Fruit fly (Drosophila melanogaster): ENCODE measurements around the gene tkv.

The tkv gene

DNA sequence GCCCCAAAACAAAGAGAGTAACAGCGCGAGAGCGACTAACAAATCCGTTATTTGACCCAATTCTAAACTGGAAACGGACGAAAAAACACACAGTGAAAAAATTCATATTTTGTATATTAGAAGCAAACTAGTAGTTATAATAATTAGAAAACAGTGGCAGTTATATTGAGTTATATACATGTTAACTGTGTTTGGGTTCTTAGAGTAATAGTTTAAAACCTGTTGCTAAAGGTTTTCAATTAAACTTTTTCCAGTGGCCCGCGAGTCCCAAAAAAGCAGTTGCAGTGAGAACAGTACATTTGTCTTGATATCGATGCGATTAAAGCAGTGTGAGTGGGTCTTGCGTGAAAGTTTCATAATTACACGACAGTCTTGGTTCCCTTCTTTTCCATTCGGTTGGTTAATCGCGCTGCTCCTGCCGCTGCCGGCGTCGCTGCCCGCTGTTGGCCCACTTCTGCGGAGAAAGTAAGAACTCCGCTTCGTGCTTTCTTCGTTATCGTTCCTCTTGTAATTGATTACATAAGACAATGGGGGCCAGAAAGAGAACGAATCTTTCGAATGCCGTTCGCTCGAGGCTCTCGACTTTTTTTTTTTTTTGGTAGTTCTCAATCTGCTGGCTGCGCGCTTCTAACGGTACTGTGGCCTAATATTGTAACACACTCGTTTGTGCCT lies 26.2 kb upstream of the tkv start (continued):
- TF ChIP-seq CG2678 (tag; optimal IDR thresholded peaks at IDR 0.05) (peak; percentile 54), maf-S (GFP tag; optimal IDR thresholded peaks at IDR 0.05) (no peak), Atf-2 (GFP tag; optimal IDR thresholded peaks at IDR 0.05) (peak; percentile 15), dmrt99B (tag; optimal IDR thresholded peaks at IDR 0.05) (peak; percentile 57), CG31388 (GFP tag; optimal IDR thresholded peaks at IDR 0.05) (no peak), CG9876 (GFP tag; optimal IDR thresholded peaks at IDR 0.05) (no peak), wdn (GFP tag; IDR thresholded peaks at IDR 0.05) (no peak), CG10462 (GFP tag; optimal IDR thresholded peaks at IDR 0.05) (no peak), mld (GFP tag; IDR thresholded peaks at IDR 0.05; ENCODE audit: partially characterized antibody) (0 out of 3 replicates have a peak, but pooled peaks have one; percentile 17), CG30403 (GFP tag; optimal IDR thresholded peaks at IDR 0.05) (peak; percentile 11), Nf-YC (tag; optimal IDR thresholded peaks at IDR 0.05) (no peak), CG7987 (GFP tag; optimal IDR thresholded peaks at IDR 0.05) (no peak), pnt (GFP tag; optimal IDR thresholded peaks at IDR 0.05) (peak; percentile 26), prd (optimal IDR thresholded peaks at IDR 0.05) (no peak), prd (GFP tag; IDR thresholded peaks at IDR 0.05) (0 out of 3 replicates have a peak, but pooled peaks have one; percentile 18), CG2889 (GFP tag; IDR thresholded peaks at IDR 0.05) (0 out of 3 replicates have a peak, but pooled peaks have one; percentile 29), Pdp1 (GFP tag; optimal IDR thresholded peaks at IDR 0.05) (peak; percentile 17 to 81), trem (tag; optimal IDR thresholded peaks at IDR 0.05) (peak; percentile 22), CG9817 (tag; optimal IDR thresholded peaks at IDR 0.05) (no peak), sisA (GFP tag; IDR thresholded peaks at IDR 0.05) (peak; percentile 36; the same call in 1 of the 2 replicates), CG8478 (optimal IDR thresholded peaks at IDR 0.05) (no peak), CG6254 (GFP tag; optimal IDR thresholded peaks at IDR 0.05) (peak; percentile 56), amos (GFP tag; IDR thresholded peaks at IDR 0.05; ENCODE audit: partially characterized antibody) (no peak), ssp (GFP tag; IDR thresholded peaks at IDR 0.05) (peak; percentile 61), NfI (GFP tag; optimal IDR thresholded peaks at IDR 0.05) (no peak), aop (GFP tag; IDR thresholded peaks at IDR 0.05) (no peak), Ravus (GFP tag; IDR thresholded peaks at IDR 0.05) (no peak), CG13775 (GFP tag; optimal IDR thresholded peaks at IDR 0.05) (peak; percentile 15), croc (GFP tag; conservative IDR thresholded peaks at IDR 0.05) (peak; percentile 57; the same call in 2 of the 3 replicates), CG9437 (GFP tag; optimal IDR thresholded peaks at IDR 0.05) (peak; percentile 29), ewg (GFP tag; optimal IDR thresholded peaks at IDR 0.05) (peak; percentile 54), seq (GFP tag; IDR thresholded peaks at IDR 0.05) (no peak), CG4424 (GFP tag; optimal IDR thresholded peaks at IDR 0.05) (peak; percentile 46), Camta (GFP tag; optimal IDR thresholded peaks at IDR 0.05) (peak; percentile 30), phol (tag; optimal IDR thresholded peaks at IDR 0.05) (peak; percentile 67), sd (tag; optimal IDR thresholded peaks at IDR 0.05) (no peak), CG9215 (GFP tag; IDR thresholded peaks at IDR 0.05) (no peak), CG7372 (GFP tag; IDR thresholded peaks at IDR 0.05) (no peak), CG3995 (GFP tag; optimal IDR thresholded peaks at IDR 0.05) (no peak), CG9932 (GFP tag; IDR thresholded peaks at IDR 0.05) (no peak), CG6854 (GFP tag; optimal IDR thresholded peaks at IDR 0.05) (no peak), ase (GFP tag; IDR thresholded peaks at IDR 0.05) (0 out of 3 replicates have a peak, but pooled peaks have one; percentile 6), sob (GFP tag; IDR thresholded peaks at IDR 0.05) (peak; percentile 29; the same call in 1 of the 2 replicates), CG1832 (GFP tag; optimal IDR thresholded peaks at IDR 0.05) (no peak), CG4328 (GFP tag; optimal IDR thresholded peaks at IDR 0.05) (no peak), BtbVII (GFP tag; optimal IDR thresholded peaks at IDR 0.05) (peak; percentile 37), ro (GFP tag; IDR thresholded peaks at IDR 0.05) (no peak), Nf-YA (GFP tag; IDR thresholded peaks at IDR 0.05) (no peak), CG12299 (tag; optimal IDR thresholded peaks at IDR 0.05) (no peak), CG11093 (GFP tag; IDR thresholded peaks at IDR 0.05) (no peak), Med (GFP tag) (peak; percentile 80)
